Worm (Caenorhabditis elegans) whole organism, L4 larva: ENCODE measurements around the gene ccr-4.

Experiments used
- D1046.2 ChIP-seq: fragments of 200-800 bp; sonication (Bioruptor generic); IDR thresholded peaks from 2 replicates; pipeline ENCODE4 v1.3.6; 2022; ENCODE audit warnings: missing genetic modification characterization, missing compliant biosample characterization
- F10B5.3 ChIP-seq: sonication (generic microtip); optimal IDR thresholded peaks from 2 replicates; lab custom pipeline; 2016; ENCODE audit warnings: mild to moderate bottlenecking, missing genetic modification characterization, missing compliant biosample characterization
- F26F4.8 ChIP-seq: fragments of 200-800 bp; sonication (Bioruptor generic); conservative IDR thresholded peaks from 2 replicates; pipeline ENCODE4 v1.3.6; 2022; ENCODE audit warnings: missing genetic modification characterization, missing compliant biosample characterization
- F37D6.2 ChIP-seq: sonication (generic microtip); optimal IDR thresholded peaks from 2 replicates; lab custom pipeline; 2016; ENCODE audit warnings: mild to moderate bottlenecking, missing genetic modification characterization, missing compliant biosample characterization
- F44E2.7 ChIP-seq: fragments of 200-800 bp; sonication (Bioruptor generic); IDR thresholded peaks from 2 replicates; pipeline ENCODE4 v2.1.2; 2022; ENCODE audit warnings: missing genetic modification characterization, missing compliant biosample characterization
- R02D3.7 ChIP-seq: fragments of 150-350 bp; sonication (generic microtip); optimal IDR thresholded peaks from 3 replicates; lab custom pipeline; 2014; ENCODE audit warnings: missing biosample characterization, missing genetic modification characterization
- T26A8.4 ChIP-seq: fragments of 200-800 bp; sonication (Bioruptor generic); IDR thresholded peaks from 2 replicates; pipeline ENCODE4 v1.3.6; 2022; ENCODE audit warnings: missing genetic modification characterization, missing compliant biosample characterization
- Y48G9A.11 ChIP-seq: fragments of 200-800 bp; sonication (Bioruptor generic); IDR thresholded peaks from 2 replicates; pipeline ENCODE4 v1.3.6; 2022; ENCODE audit warnings: missing genetic modification reagents, missing genetic modification characterization, missing compliant biosample characterization
- Y75B8A.6 ChIP-seq: fragments of 200-800 bp; sonication (Bioruptor generic); IDR thresholded peaks from 2 replicates; pipeline ENCODE4 v1.3.6; 2022; ENCODE audit warnings: missing genetic modification reagents, missing genetic modification characterization, missing compliant biosample characterization
- ZK546.5 ChIP-seq, 2 experiments: sonication (generic microtip); optimal IDR thresholded peaks; 2 replicates each; lab custom pipeline; 2017; ENCODE audit warnings: missing biosample characterization in 2 of 2, missing genetic modification characterization in 2 of 2
- aly-2 ChIP-seq: sonication (generic microtip); optimal IDR thresholded peaks from 2 replicates; lab custom pipeline; 2018; ENCODE audit warnings: missing biosample characterization, missing genetic modification characterization
- ceh-20 ChIP-seq: fragments of 200-800 bp; sonication (Bioruptor generic); IDR thresholded peaks from 2 replicates; pipeline ENCODE4 v1.3.6; 2022; ENCODE audit warnings: missing genetic modification reagents, missing genetic modification characterization, missing compliant biosample characterization
- ceh-32 ChIP-seq: sonication (generic microtip); optimal IDR thresholded peaks from 2 replicates; lab custom pipeline; 2016; ENCODE audit warnings: mild to moderate bottlenecking, missing genetic modification characterization, missing compliant biosample characterization; ENCODE audit not compliant: poor library complexity
- ceh-44 ChIP-seq: fragments of 200-800 bp; sonication (Bioruptor generic); IDR thresholded peaks from 2 replicates; pipeline ENCODE4 v1.3.6; 2022; ENCODE audit warnings: missing genetic modification reagents, missing genetic modification characterization, missing compliant biosample characterization
- ces-1 ChIP-seq: fragments of 150-350 bp; sonication (generic microtip); optimal IDR thresholded peaks from 4 replicates; lab custom pipeline; 2014; ENCODE audit warnings: missing biosample characterization, missing genetic modification reagents, missing genetic modification characterization
- ctbp-1 ChIP-seq: fragments of 200-800 bp; sonication (Bioruptor generic); IDR thresholded peaks from 2 replicates; pipeline ENCODE4 v1.3.6; 2022; ENCODE audit warnings: missing genetic modification reagents, missing genetic modification characterization, missing compliant biosample characterization
- daf-16 ChIP-seq, 3 experiments: sonication (generic microtip); optimal IDR thresholded peaks; 2 replicates each; lab custom pipeline; 2016 to 2017; ENCODE audit warnings: missing genetic modification characterization in 3 of 3, missing genetic modification reagents in 3 of 3, mild to moderate bottlenecking in 2 of 3, missing compliant biosample characterization in 2 of 3, missing biosample characterization in 1 of 3, moderate library complexity in 1 of 3
- daf-8 ChIP-seq: fragments of 200-800 bp; sonication (Bioruptor generic); IDR thresholded peaks from 2 replicates; pipeline ENCODE4 v1.3.6; 2022; ENCODE audit warnings: missing genetic modification characterization, missing compliant biosample characterization
- dpl-1 ChIP-seq: fragments of 150-350 bp; optimal IDR thresholded peaks from 2 replicates; lab custom pipeline; 2014; ENCODE audit warnings: missing biosample characterization, missing genetic modification reagents, missing genetic modification characterization
- duxl-1 ChIP-seq: sonication (generic microtip); optimal IDR thresholded peaks from 2 replicates; lab custom pipeline; 2016; ENCODE audit warnings: mild to moderate bottlenecking, missing genetic modification characterization, moderate library complexity, missing compliant biosample characterization; ENCODE audit not compliant: poor library complexity
- egl-43 ChIP-seq: fragments of 200-800 bp; sonication (Bioruptor generic); IDR thresholded peaks from 2 replicates; pipeline ENCODE4 v1.3.6; 2022; ENCODE audit warnings: missing genetic modification reagents, missing genetic modification characterization, missing compliant biosample characterization
- fkh-10 ChIP-seq: fragments of 150-350 bp; optimal IDR thresholded peaks from 2 replicates; lab custom pipeline; 2014; ENCODE audit warnings: missing biosample characterization, missing genetic modification reagents, missing genetic modification characterization
- gei-8 ChIP-seq: fragments of 200-800 bp; sonication (Bioruptor generic); optimal IDR thresholded peaks from 2 replicates; lab custom pipeline; 2018; ENCODE audit warnings: mild to moderate bottlenecking, missing genetic modification characterization, missing compliant biosample characterization
- hlh-11 ChIP-seq: fragments of 200-800 bp; sonication (Bioruptor generic); optimal IDR thresholded peaks from 2 replicates; lab custom pipeline; 2018; ENCODE audit warnings: mild to moderate bottlenecking, missing genetic modification characterization, missing compliant biosample characterization
- hlh-30 ChIP-seq: sonication (generic microtip); optimal IDR thresholded peaks from 2 replicates; lab custom pipeline; 2017; ENCODE audit warnings: antibody characterized with exemption, mild to moderate bottlenecking, missing genetic modification characterization, missing compliant biosample characterization; ENCODE audit not compliant: insufficient read depth
- hmg-1.1 ChIP-seq: fragments of 200-800 bp; sonication (Bioruptor generic); IDR thresholded peaks from 2 replicates; pipeline ENCODE4 v1.3.6; 2022; ENCODE audit warnings: missing genetic modification reagents, missing genetic modification characterization, missing compliant biosample characterization
- jun-1 ChIP-seq: fragments of 150-350 bp; optimal IDR thresholded peaks from 2 replicates; lab custom pipeline; 2014; ENCODE audit warnings: missing biosample characterization, missing genetic modification reagents, missing genetic modification characterization
- lin-38 ChIP-seq: fragments of 200-800 bp; sonication (Bioruptor generic); IDR thresholded peaks from 2 replicates; pipeline ENCODE4 v1.3.6; 2022; ENCODE audit warnings: missing genetic modification reagents, missing genetic modification characterization, missing compliant biosample characterization
- lin-39 ChIP-seq: fragments of 150-350 bp; optimal IDR thresholded peaks from 2 replicates; lab custom pipeline; 2014; ENCODE audit warnings: missing biosample characterization, missing genetic modification reagents, missing genetic modification characterization
- lir-3 ChIP-seq: sonication (generic microtip); optimal IDR thresholded peaks from 2 replicates; lab custom pipeline; 2016; ENCODE audit warnings: mild to moderate bottlenecking, missing genetic modification characterization, missing compliant biosample characterization
- mdl-1 ChIP-seq, 2 experiments: fragments of 150-350 bp in 1 of 2; sonication (generic microtip) in 1 of 2; optimal IDR thresholded peaks; 2 replicates each; lab custom pipeline; 2014 to 2017; ENCODE audit warnings: missing biosample characterization in 2 of 2, missing genetic modification characterization in 2 of 2
- mdt-29 ChIP-seq: fragments of 200-800 bp; sonication (Bioruptor generic); IDR thresholded peaks from 2 replicates; pipeline ENCODE4 v1.3.6; 2022; ENCODE audit warnings: missing genetic modification reagents, missing genetic modification characterization, missing compliant biosample characterization
- mep-1 ChIP-seq: fragments of 150-350 bp; sonication (generic microtip); optimal IDR thresholded peaks from 3 replicates; lab custom pipeline; 2014; ENCODE audit warnings: missing biosample characterization, missing genetic modification characterization
- mxl-2 ChIP-seq: fragments of 200-800 bp; sonication (Bioruptor generic); conservative IDR thresholded peaks from 2 replicates; pipeline ENCODE4 v1.3.6; 2022; ENCODE audit warnings: missing genetic modification reagents, missing genetic modification characterization, missing compliant biosample characterization
- mxl-3 ChIP-seq: fragments of 200-800 bp; sonication (Bioruptor generic); optimal IDR thresholded peaks from 2 replicates; lab custom pipeline; 2018; ENCODE audit warnings: mild to moderate bottlenecking, missing genetic modification characterization, missing compliant biosample characterization
- nhr-111 ChIP-seq: fragments of 200-800 bp; sonication (Bioruptor generic); optimal IDR thresholded peaks from 2 replicates; lab custom pipeline; 2018; ENCODE audit warnings: mild to moderate bottlenecking, missing genetic modification characterization, missing compliant biosample characterization
- nhr-41 ChIP-seq: fragments of 200-800 bp; sonication (Bioruptor generic); IDR thresholded peaks from 2 replicates; pipeline ENCODE4 v1.3.6; 2022; ENCODE audit warnings: missing genetic modification reagents, missing genetic modification characterization, missing compliant biosample characterization
- nhr-42 ChIP-seq: fragments of 200-800 bp; sonication (Bioruptor generic); IDR thresholded peaks from 2 replicates; pipeline ENCODE4 v1.3.6; 2022; ENCODE audit warnings: missing genetic modification characterization, missing compliant biosample characterization
- nhr-76 ChIP-seq: fragments of 150-350 bp; optimal IDR thresholded peaks from 2 replicates; lab custom pipeline; 2014; ENCODE audit warnings: missing biosample characterization, missing genetic modification characterization
- nhr-77 ChIP-seq: fragments of 150-350 bp; optimal IDR thresholded peaks from 2 replicates; lab custom pipeline; 2014; ENCODE audit warnings: missing biosample characterization, missing genetic modification characterization
- php-3 ChIP-seq: fragments of 200-800 bp; sonication (Bioruptor generic); IDR thresholded peaks from 2 replicates; pipeline ENCODE4 v1.3.6; 2022; ENCODE audit warnings: missing genetic modification reagents, missing genetic modification characterization, missing compliant biosample characterization
- saeg-2 ChIP-seq: fragments of 200-800 bp; sonication (Bioruptor generic); IDR thresholded peaks from 2 replicates; pipeline ENCODE4 v1.3.6; 2022; ENCODE audit warnings: missing genetic modification reagents, missing genetic modification characterization, missing compliant biosample characterization
- skn-1 ChIP-seq: fragments of 150-350 bp; optimal IDR thresholded peaks from 2 replicates; lab custom pipeline; 2014; ENCODE audit warnings: missing biosample characterization, missing genetic modification characterization
- spr-1 ChIP-seq: sonication (generic microtip); optimal IDR thresholded peaks from 2 replicates; lab custom pipeline; 2016; ENCODE audit warnings: mild to moderate bottlenecking, missing genetic modification characterization, missing compliant biosample characterization
- spr-3 ChIP-seq: fragments of 200-800 bp; sonication (Bioruptor generic); optimal IDR thresholded peaks from 2 replicates; lab custom pipeline; 2018; ENCODE audit warnings: mild to moderate bottlenecking, missing genetic modification characterization, missing compliant biosample characterization
- unc-130 ChIP-seq: sonication (generic microtip); optimal IDR thresholded peaks from 2 replicates; lab custom pipeline; 2016; ENCODE audit warnings: missing genetic modification reagents, missing genetic modification characterization, missing compliant biosample characterization
- zag-1 ChIP-seq: fragments of 150-350 bp; optimal IDR thresholded peaks from 2 replicates; lab custom pipeline; 2014; ENCODE audit warnings: missing biosample characterization, missing genetic modification characterization
- zfp-2 ChIP-seq: sonication (generic microtip); optimal IDR thresholded peaks from 2 replicates; lab custom pipeline; 2016; ENCODE audit warnings: mild to moderate bottlenecking, missing genetic modification characterization, missing compliant biosample characterization
- zip-2 ChIP-seq: fragments of 150-350 bp; optimal IDR thresholded peaks from 2 replicates; lab custom pipeline; 2014; ENCODE audit warnings: missing biosample characterization, missing genetic modification characterization

ccr-4 gene

DNA sequence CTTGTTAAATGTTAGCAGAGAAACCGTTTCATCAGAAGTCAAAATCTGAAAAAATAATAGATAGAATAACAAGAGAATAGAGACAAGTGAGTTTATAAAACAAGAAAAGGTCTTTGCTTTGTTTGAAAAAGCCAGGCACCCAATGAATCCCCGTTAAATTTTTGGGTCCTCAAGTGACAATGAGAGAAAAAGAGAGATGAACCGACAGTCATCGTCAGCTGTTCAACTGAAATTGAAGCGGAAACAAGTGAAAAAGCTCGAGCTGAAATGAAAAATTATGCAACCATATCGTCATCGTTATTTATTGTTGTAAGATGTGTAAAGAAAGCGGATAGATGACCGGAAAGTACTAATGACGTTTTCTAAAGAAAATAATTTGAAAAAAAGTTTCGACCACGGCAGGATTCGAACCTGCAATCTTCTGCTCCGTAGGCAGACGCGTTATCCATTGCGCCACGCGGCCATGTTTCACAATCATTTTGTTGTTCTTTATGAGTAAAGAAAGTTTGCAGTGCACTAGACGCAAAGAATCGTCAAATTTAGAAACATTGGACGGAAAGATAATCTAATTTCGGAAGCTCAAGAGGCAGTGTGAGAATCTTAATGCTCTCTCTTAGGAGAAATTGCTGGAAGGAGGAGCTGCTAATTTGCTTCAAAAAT lies 56.3 kb downstream of the ccr-4 start, which contains the start of gene F08G5.3 (continued):
- TF ChIP-seq ceh-44 (GFP tag; lab: Robert Waterston, UW) (0 out of 2 replicates have a peak, but pooled peaks have one; percentile 43), spr-3 (GFP tag; lab: Kevin White, UChicago) (peak; percentile 53), mxl-2 (GFP tag; lab: Robert Waterston, UW) (0 out of 2 replicates have a peak, but pooled peaks have one; percentile 34), zip-2 (no peak), saeg-2 (peak; percentile 66; the same call in 1 of the 2 replicates), daf-16 (GFP tag; optimal IDR thresholded peaks at IDR 0.05; lab: Kevin White, UChicago) (peak in 1 of 2 experiments; percentile 80), daf-16 (tag; optimal IDR thresholded peaks at IDR 0.05; lab: Kevin White, UChicago) (peak; percentile 44), unc-130 (GFP tag; lab: Kevin White, UChicago) (peak; percentile 68), mdl-1 (tag; optimal IDR thresholded peaks at IDR 0.05; lab: Kevin White, UChicago) (no peak), F10B5.3 (tag; lab: Kevin White, UChicago) (no peak), nhr-41 (GFP tag; lab: Robert Waterston, UW) (peak; percentile 45; the same call in 1 of the 2 replicates), duxl-1 (peak; percentile 37), nhr-111 (GFP tag; lab: Kevin White, UChicago) (peak; percentile 69), lir-3 (tag; lab: Kevin White, UChicago) (peak; percentile 49), D1046.2 (GFP tag; lab: Robert Waterston, UW) (peak; percentile 82; the same call in 1 of the 2 replicates), ctbp-1 (peak; percentile 76), nhr-42 (GFP tag; lab: Robert Waterston, UW) (no peak), fkh-10 (GFP tag; lab: Kevin White, UChicago) (no peak), ces-1 (GFP tag; lab: Kevin White, UChicago) (no peak), Y48G9A.11 (GFP tag; lab: Robert Waterston, UW) (peak; percentile 86), aly-2 (no peak), hmg-1.1 (peak; percentile 76), zfp-2 (tag; lab: Kevin White, UChicago) (no peak), ZK546.5 (tag; optimal IDR thresholded peaks at IDR 0.05; lab: Kevin White, UChicago) (no peak), lin-39 (no peak), jun-1 (tag; lab: Kevin White, UChicago) (no peak), nhr-76 (tag; lab: Kevin White, UChicago) (no peak), nhr-77 (tag; lab: Kevin White, UChicago) (peak; percentile 32), mep-1 (tag; lab: Kevin White, UChicago) (peak; percentile 49), T26A8.4 (GFP tag; lab: Robert Waterston, UW) (peak; percentile 67), daf-8 (GFP tag; lab: Robert Waterston, UW) (no peak), hlh-11 (peak; percentile 59), ceh-20 (GFP tag; lab: Robert Waterston, UW) (peak; percentile 68), php-3 (peak; percentile 31; the same call in 1 of the 2 replicates), skn-1 (tag; lab: Kevin White, UChicago) (no peak), Y75B8A.6 (GFP tag; lab: Robert Waterston, UW) (0 out of 2 replicates have a peak, but pooled peaks have one; percentile 53), F44E2.7 (GFP tag; lab: Robert Waterston, UW) (no peak), mdt-29 (peak; percentile 72; the same call in 1 of the 2 replicates), gei-8 (peak; percentile 72), R02D3.7 (tag; lab: Kevin White, UChicago) (no peak), hlh-30 (tag; lab: Kevin White, UChicago) (peak; percentile 59), zag-1 (tag; lab: Kevin White, UChicago) (no peak), spr-1 (tag; lab: Kevin White, UChicago) (no peak), mxl-3 (GFP tag; lab: Kevin White, UChicago) (no peak), F26F4.8 (peak; percentile 90), ceh-32 (tag; lab: Kevin White, UChicago) (no peak), egl-43 (GFP tag; lab: Robert Waterston, UW) (peak; percentile 91), F37D6.2 (no peak), dpl-1 (GFP tag; lab: Kevin White, UChicago) (no peak), lin-38 (GFP tag; lab: Robert Waterston, UW) (peak; percentile 82)
